Fruit fly (Drosophila melanogaster) whole organism, embryonic: Measurements from ENCODE around the gene scpr-A.
A peak's percentile ranks its signal among the peaks of the same experiment; 100 is the strongest.

Experiments used
- CG10147 ChIP-seq: fragments of 200-800 bp; sonication (Bioruptor generic); optimal IDR thresholded peaks from 2 replicates; lab custom pipeline; 2019; ENCODE audit warnings: missing biosample characterization, mild to moderate bottlenecking, missing genetic modification characterization, moderate library complexity
- CG12744 ChIP-seq: fragments of 200-800 bp; sonication (Bioruptor generic); optimal IDR thresholded peaks from 2 replicates; lab custom pipeline; 2016; ENCODE audit warnings: missing biosample characterization, missing genetic modification characterization
- CG15269 ChIP-seq: fragments of 200-800 bp; sonication (Bioruptor generic); optimal IDR thresholded peaks from 2 replicates; lab custom pipeline; 2018; ENCODE audit warnings: missing biosample characterization, mild to moderate bottlenecking, missing genetic modification characterization, moderate library complexity
- CG15696 ChIP-seq: fragments of 200-800 bp; sonication (Bioruptor generic); optimal IDR thresholded peaks from 2 replicates; lab custom pipeline; 2019; ENCODE audit warnings: missing biosample characterization, mild to moderate bottlenecking, missing genetic modification characterization, moderate library complexity
- CG16813 ChIP-seq: fragments of 200-800 bp; sonication (Bioruptor generic); IDR thresholded peaks from 3 replicates; pipeline ENCODE4 v1.3.6; 2022; ENCODE audit warnings: missing biosample characterization, missing genetic modification characterization; ENCODE audit not compliant: partially characterized antibody
- CG17568 ChIP-seq: fragments of 200-800 bp; sonication (Bioruptor generic); optimal IDR thresholded peaks from 2 replicates; lab custom pipeline; 2018; ENCODE audit warnings: missing biosample characterization, mild to moderate bottlenecking, missing genetic modification characterization, moderate library complexity
- CG1792 ChIP-seq: fragments of 200-800 bp; sonication (Bioruptor generic); optimal IDR thresholded peaks from 2 replicates; lab custom pipeline; 2016; ENCODE audit warnings: missing biosample characterization, missing genetic modification characterization
- CG18599 ChIP-seq: fragments of 200-800 bp; sonication (Bioruptor generic); optimal IDR thresholded peaks from 3 replicates; lab custom pipeline; 2017; ENCODE audit warnings: missing biosample characterization, missing genetic modification characterization, mild to moderate bottlenecking, moderate library complexity, missing genetic modification reagents
- CG2129 ChIP-seq: fragments of 200-800 bp; sonication (Bioruptor generic); IDR thresholded peaks from 2 replicates; pipeline ENCODE4 v1.3.6; 2022; ENCODE audit warnings: missing biosample characterization, missing genetic modification characterization; ENCODE audit not compliant: partially characterized antibody
- CG30020 ChIP-seq: fragments of 200-800 bp; optimal IDR thresholded peaks from 2 replicates; lab custom pipeline; 2019; ENCODE audit warnings: missing biosample characterization, mild to moderate bottlenecking, missing genetic modification characterization, moderate library complexity
- CG31224 ChIP-seq: fragments of 200-800 bp; sonication (Bioruptor generic); IDR thresholded peaks from 2 replicates; pipeline ENCODE4 v1.3.6; 2022; ENCODE audit warnings: missing biosample characterization, missing genetic modification characterization
- CG3838 ChIP-seq: fragments of 200-800 bp; sonication (Bioruptor generic); optimal IDR thresholded peaks from 3 replicates; lab custom pipeline; 2016; ENCODE audit warnings: missing biosample characterization, missing genetic modification characterization
- CG4707 ChIP-seq: fragments of 200-800 bp; sonication (Bioruptor generic); optimal IDR thresholded peaks from 2 replicates; lab custom pipeline; 2018; ENCODE audit warnings: missing biosample characterization, mild to moderate bottlenecking, missing genetic modification characterization, moderate library complexity
- CG7556 ChIP-seq: fragments of 200-800 bp; sonication (Bioruptor generic); optimal IDR thresholded peaks from 2 replicates; lab custom pipeline; 2017; ENCODE audit warnings: missing biosample characterization, mild to moderate bottlenecking, missing genetic modification characterization
- CG7745 ChIP-seq: fragments of 200-800 bp; sonication (Bioruptor generic); optimal IDR thresholded peaks from 2 replicates; lab custom pipeline; 2018; ENCODE audit warnings: missing biosample characterization, mild to moderate bottlenecking, missing genetic modification characterization, moderate library complexity
- D ChIP-seq, 2 experiments: fragments of 200-800 bp in 1 of 2; fragments of >200 bp in 1 of 2; sonication (Bioruptor generic) in 1 of 2; optimal IDR thresholded peaks; 2 replicates in 1 of 2; 3 replicates in 1 of 2; lab custom pipeline; 2017; ENCODE audit warnings: mild to moderate bottlenecking in 1 of 2, missing biosample characterization in 1 of 2, missing genetic modification characterization in 1 of 2, missing genetic modification reagents in 1 of 2
- D19B ChIP-seq: fragments of 200-800 bp; sonication (Bioruptor generic); optimal IDR thresholded peaks from 2 replicates; lab custom pipeline; 2017; ENCODE audit warnings: missing biosample characterization, mild to moderate bottlenecking, missing genetic modification characterization
- GATAe ChIP-seq: fragments of 200-800 bp; sonication (Bioruptor generic); conservative IDR thresholded peaks from 2 replicates; pipeline ENCODE4 v1.3.6; 2022; ENCODE audit warnings: missing biosample characterization, missing genetic modification characterization
- Gsc ChIP-seq: fragments of 200-800 bp; sonication (Bioruptor generic); IDR thresholded peaks from 2 replicates; pipeline ENCODE4 v1.3.6; 2022; ENCODE audit warnings: missing biosample characterization, missing genetic modification characterization
- Hr51 ChIP-seq, 2 experiments: fragments of 200-800 bp; sonication (Bioruptor generic); optimal IDR thresholded peaks; 2 replicates in 1 of 2; 3 replicates in 1 of 2; lab custom pipeline; 2016 to 2018; ENCODE audit warnings: missing biosample characterization in 2 of 2, missing genetic modification characterization in 2 of 2, mild to moderate bottlenecking in 1 of 2, moderate library complexity in 1 of 2
- Kr ChIP-seq: fragments of 200-800 bp; sonication (Bioruptor generic); optimal IDR thresholded peaks from 2 replicates; lab custom pipeline; 2017; ENCODE audit warnings: missing biosample characterization, mild to moderate bottlenecking, missing genetic modification characterization
- Mad ChIP-seq: fragments of 200-800 bp; sonication (Bioruptor generic); optimal IDR thresholded peaks from 2 replicates; lab custom pipeline; 2016; ENCODE audit warnings: missing biosample characterization, missing genetic modification characterization
- Sry-δ ChIP-seq: fragments of 200-800 bp; sonication (Bioruptor generic); optimal IDR thresholded peaks from 2 replicates; lab custom pipeline; 2016; ENCODE audit warnings: missing biosample characterization, missing genetic modification characterization
- Xrp1 ChIP-seq: fragments of 200-800 bp; sonication (Bioruptor generic); IDR thresholded peaks from 2 replicates; pipeline ENCODE4 v1.3.6; 2022; ENCODE audit warnings: missing biosample characterization, missing genetic modification characterization
- ab ChIP-seq: fragments of 200-800 bp; sonication (Bioruptor generic); optimal IDR thresholded peaks from 2 replicates; lab custom pipeline; 2016; ENCODE audit warnings: missing biosample characterization, missing genetic modification characterization
- bcd ChIP-seq: fragments of 200-800 bp; sonication (Bioruptor generic); optimal IDR thresholded peaks from 2 replicates; lab custom pipeline; 2017; ENCODE audit warnings: missing biosample characterization, mild to moderate bottlenecking, missing genetic modification characterization
- chif ChIP-seq, 2 experiments: fragments of 200-800 bp; sonication (Bioruptor generic); optimal IDR thresholded peaks; 3 replicates each; lab custom pipeline; 2016; ENCODE audit warnings: missing biosample characterization in 2 of 2, missing genetic modification characterization in 2 of 2
- dan ChIP-seq: fragments of 200-800 bp; sonication (Bioruptor generic); IDR thresholded peaks from 2 replicates; pipeline ENCODE4 v1.3.6; 2022; ENCODE audit warnings: missing biosample characterization, missing genetic modification characterization
- dmrt99B ChIP-seq: fragments of 200-800 bp; sonication (Bioruptor generic); optimal IDR thresholded peaks from 2 replicates; lab custom pipeline; 2018; ENCODE audit warnings: missing biosample characterization, mild to moderate bottlenecking, missing genetic modification characterization, moderate library complexity
- dpn ChIP-seq, 2 experiments: fragments of 200-800 bp; sonication (Bioruptor generic); optimal IDR thresholded peaks; 3 replicates each; lab custom pipeline; 2016; ENCODE audit warnings: missing biosample characterization in 2 of 2, missing genetic modification characterization in 2 of 2
- en ChIP-seq: fragments of 200-800 bp; sonication (Bioruptor generic); optimal IDR thresholded peaks from 2 replicates; lab custom pipeline; 2016; ENCODE audit warnings: missing biosample characterization, missing genetic modification characterization
- esg ChIP-seq: fragments of 200-800 bp; sonication (Bioruptor generic); conservative IDR thresholded peaks from 2 replicates; pipeline ENCODE4 v1.3.6; 2022; ENCODE audit warnings: missing biosample characterization, missing genetic modification characterization
- eve ChIP-seq, 2 experiments: fragments of >200 bp; optimal IDR thresholded peaks; 2 replicates each; lab custom pipeline; 2017; ENCODE audit warnings: missing biosample characterization in 2 of 2, missing genetic modification characterization in 2 of 2
- fd102C ChIP-seq: fragments of 200-800 bp; sonication (Bioruptor generic); optimal IDR thresholded peaks from 2 replicates; lab custom pipeline; 2018; ENCODE audit warnings: missing biosample characterization, mild to moderate bottlenecking, missing genetic modification characterization, moderate library complexity
- gce ChIP-seq: fragments of 200-800 bp; sonication (Bioruptor generic); IDR thresholded peaks from 3 replicates; pipeline ENCODE4 v1.3.6; 2022; ENCODE audit warnings: missing biosample characterization, missing genetic modification characterization
- gfzf ChIP-seq: fragments of 200-800 bp; sonication (Bioruptor generic); optimal IDR thresholded peaks from 2 replicates; lab custom pipeline; 2016; ENCODE audit warnings: missing biosample characterization, mild to moderate bottlenecking, missing genetic modification characterization, moderate library complexity
- grau ChIP-seq: fragments of 200-800 bp; optimal IDR thresholded peaks from 3 replicates; lab custom pipeline; 2019; ENCODE audit warnings: missing biosample characterization, mild to moderate bottlenecking, missing genetic modification characterization, moderate library complexity
- gt ChIP-seq: fragments of 200-800 bp; sonication (Bioruptor generic); IDR thresholded peaks from 2 replicates; pipeline ENCODE4 v1.3.6; 2022; ENCODE audit warnings: missing biosample characterization, missing genetic modification characterization
- hb ChIP-seq: fragments of 200-800 bp; sonication (Bioruptor generic); IDR thresholded peaks from 3 replicates; pipeline ENCODE4 v1.3.6; 2022; ENCODE audit warnings: missing biosample characterization, missing genetic modification characterization; ENCODE audit not compliant: partially characterized antibody
- insv ChIP-seq, 2 experiments: fragments of 200-800 bp; sonication (Bioruptor generic); optimal IDR thresholded peaks; 3 replicates each; lab custom pipeline; 2016 to 2018; ENCODE audit warnings: missing biosample characterization in 2 of 2, missing genetic modification characterization in 2 of 2
- p53 ChIP-seq: fragments of 200-800 bp; sonication (Bioruptor generic); optimal IDR thresholded peaks from 2 replicates; lab custom pipeline; 2016; ENCODE audit warnings: missing biosample characterization, missing genetic modification characterization
- pb ChIP-seq: fragments of 200-800 bp; sonication (Bioruptor generic); optimal IDR thresholded peaks from 3 replicates; lab custom pipeline; 2016; ENCODE audit warnings: missing biosample characterization, missing genetic modification characterization
- pfk ChIP-seq: fragments of 200-800 bp; sonication (Bioruptor generic); optimal IDR thresholded peaks from 2 replicates; lab custom pipeline; 2018; ENCODE audit warnings: missing biosample characterization, mild to moderate bottlenecking, missing genetic modification characterization, moderate library complexity
- prd ChIP-seq, 3 experiments: fragments of >200 bp in 2 of 3; fragments of 200-800 bp in 1 of 3; sonication (Bioruptor generic) in 1 of 3; optimal IDR thresholded peaks in 2 of 3; IDR thresholded peaks in 1 of 3; 2 replicates in 2 of 3; 3 replicates in 1 of 3; pipeline versions ENCODE4 v1.3.6 to Lab custom; 2017 to 2022; ENCODE audit warnings: missing biosample characterization in 1 of 3, missing genetic modification characterization in 1 of 3
- sima ChIP-seq: fragments of 200-800 bp; sonication (Bioruptor generic); optimal IDR thresholded peaks from 2 replicates; lab custom pipeline; 2016; ENCODE audit warnings: missing biosample characterization, missing genetic modification characterization
- tap ChIP-seq: fragments of 200-800 bp; optimal IDR thresholded peaks from 3 replicates; lab custom pipeline; 2019; ENCODE audit warnings: missing biosample characterization, mild to moderate bottlenecking, missing genetic modification characterization, moderate library complexity
- unc-4 ChIP-seq: fragments of 200-800 bp; sonication (Bioruptor generic); IDR thresholded peaks from 2 replicates; pipeline ENCODE4 v1.3.6; 2022; ENCODE audit warnings: missing biosample characterization, missing genetic modification characterization; ENCODE audit not compliant: partially characterized antibody
- yki ChIP-seq: fragments of >200 bp; optimal IDR thresholded peaks from 3 replicates; lab custom pipeline; 2018
- z ChIP-seq: fragments of 200-800 bp; sonication (Bioruptor generic); IDR thresholded peaks from 3 replicates; pipeline ENCODE4 v1.3.6; 2022; ENCODE audit warnings: missing biosample characterization, missing genetic modification characterization

scpr-A gene

dm6 chr3R:11226496-11226895 lies 14.5 kb upstream of the scpr-A start, which contains the start of gene CG17726 (continued):
- TF ChIP-seq CG15696 (tag; lab: Kevin White, UChicago): peak; percentile 96
- TF ChIP-seq CG1792 (GFP tag; lab: Kevin White, UChicago): peak; percentile 62
- no peak for TF ChIP-seq pfk (GFP tag; lab: Kevin White, UChicago)
- TF ChIP-seq Sry-δ (GFP tag; lab: Kevin White, UChicago): peak; percentile 45
- TF ChIP-seq GATAe (GFP tag; lab: Robert Waterston, UW): peak; percentile 88
- TF ChIP-seq insv (GFP tag; optimal IDR thresholded peaks at IDR 0.05; lab: Kevin White, UChicago): peak in 1 of 2 experiments; percentile 60
- peak; percentile 89 for TF ChIP-seq Mad (GFP tag; lab: Kevin White, UChicago)
- peak; percentile 27 for TF ChIP-seq ab
- TF ChIP-seq gfzf: peak; percentile 20
- TF ChIP-seq CG3838 (GFP tag; lab: Kevin White, UChicago): peak; percentile 85
- TF ChIP-seq esg (GFP tag; lab: Robert Waterston, UW): peak; percentile 98
- no peak for TF ChIP-seq Kr (GFP tag; lab: Kevin White, UChicago)
- peak; percentile 86 to 94 for TF ChIP-seq chif (GFP tag; optimal IDR thresholded peaks at IDR 0.05; lab: Kevin White, UChicago)
- TF ChIP-seq unc-4 (GFP tag; lab: Robert Waterston, UW): no peak
- TF ChIP-seq Gsc: peak; percentile 86
- TF ChIP-seq dmrt99B (tag; lab: Kevin White, UChicago): peak; percentile 97
- peak; percentile 91 to 97 for TF ChIP-seq dpn (GFP tag; optimal IDR thresholded peaks at IDR 0.05; lab: Kevin White, UChicago)
- peak; percentile 95 for TF ChIP-seq CG31224
- TF ChIP-seq gce (GFP tag; lab: Robert Waterston, UW): peak; percentile 98
- TF ChIP-seq hb (GFP tag; lab: Robert Waterston, UW): no peak
- TF ChIP-seq CG7556 (GFP tag; lab: Kevin White, UChicago): peak; percentile 96
- TF ChIP-seq CG12744: peak; percentile 92
- TF ChIP-seq CG10147 (GFP tag; lab: Kevin White, UChicago): peak; percentile 95
- peak; percentile 87 for TF ChIP-seq CG30020 (tag; lab: Kevin White, UChicago)
- peak; percentile 92 for TF ChIP-seq CG7745
- peak; percentile 73; the same call in 1 of the 2 replicates for TF ChIP-seq dan (GFP tag; lab: Robert Waterston, UW)
- TF ChIP-seq tap (tag; lab: Kevin White, UChicago): peak; percentile 98
- TF ChIP-seq fd102C (GFP tag; lab: Kevin White, UChicago): peak; percentile 91
- TF ChIP-seq grau: peak; percentile 97
- TF ChIP-seq CG2129: no peak
- TF ChIP-seq en: peak; percentile 68
- peak; percentile 75; the same call in 1 of the 3 replicates for TF ChIP-seq z (GFP tag; lab: Robert Waterston, UW)
- TF ChIP-seq CG18599 (GFP tag; lab: Kevin White, UChicago): no peak
- TF ChIP-seq CG16813 (GFP tag; lab: Robert Waterston, UW): no peak
- peak; percentile 95 for TF ChIP-seq bcd
- peak; percentile 91 to 98 for TF ChIP-seq Hr51 (GFP tag; optimal IDR thresholded peaks at IDR 0.05; lab: Kevin White, UChicago)
- peak; percentile 99 for TF ChIP-seq D19B (GFP tag; lab: Kevin White, UChicago)
- TF ChIP-seq prd (optimal IDR thresholded peaks at IDR 0.05; lab: Kevin White, UChicago): no peak
- peak; percentile 99 for TF ChIP-seq prd (GFP tag; IDR thresholded peaks at IDR 0.05; lab: Robert Waterston, UW)
- peak; percentile 98 for TF ChIP-seq CG15269 (tag; lab: Kevin White, UChicago)
- TF ChIP-seq D (optimal IDR thresholded peaks at IDR 0.05; lab: Kevin White, UChicago): no peak
- peak; percentile 89 for TF ChIP-seq D (GFP tag; optimal IDR thresholded peaks at IDR 0.05; lab: Kevin White, UChicago)
- TF ChIP-seq sima (GFP tag; lab: Kevin White, UChicago): peak; percentile 66
- TF ChIP-seq yki (lab: Kevin White, UChicago): no peak
- peak; percentile 94 for TF ChIP-seq gt
- peak; percentile 57 for TF ChIP-seq pb (GFP tag; lab: Kevin White, UChicago)
- TF ChIP-seq p53 (GFP tag; lab: Kevin White, UChicago): peak; percentile 56
- peak in 1 of 2 experiments; percentile 48 for TF ChIP-seq eve (GFP tag; optimal IDR thresholded peaks at IDR 0.05; lab: Kevin White, UChicago)
- TF ChIP-seq CG17568 (GFP tag; lab: Kevin White, UChicago): no peak
- TF ChIP-seq CG4707 (GFP tag; lab: Kevin White, UChicago): peak; percentile 92
- TF ChIP-seq Xrp1 (GFP tag; lab: Robert Waterston, UW): peak; percentile 99
